Worm (Caenorhabditis elegans) whole organism, early embryonic: ENCODE data around the gene mxl-1.

Experiments used
- F13C5.2 ChIP-seq: sonication (generic microtip); optimal IDR thresholded peaks from 2 replicates; lab custom pipeline; 2017; ENCODE audit warnings: mild to moderate bottlenecking, missing genetic modification characterization, inconsistent platforms, missing compliant biosample characterization
- aly-1 ChIP-seq: sonication (generic microtip); optimal IDR thresholded peaks from 2 replicates; lab custom pipeline; 2016; ENCODE audit warnings: missing genetic modification characterization, missing compliant biosample characterization
- ceh-36 ChIP-seq: sonication (generic microtip); optimal IDR thresholded peaks from 2 replicates; lab custom pipeline; 2016; ENCODE audit warnings: missing genetic modification characterization, inconsistent platforms, missing compliant biosample characterization
- flt-1 ChIP-seq: fragments of 200-800 bp; sonication (Bioruptor generic); IDR thresholded peaks from 2 replicates; pipeline ENCODE4 v1.3.6; 2022; ENCODE audit warnings: missing genetic modification characterization, missing compliant biosample characterization
- hmbx-1 ChIP-seq: sonication (generic microtip); optimal IDR thresholded peaks from 2 replicates; lab custom pipeline; 2016; ENCODE audit warnings: mild to moderate bottlenecking, missing genetic modification characterization, missing compliant biosample characterization
- tbx-37 ChIP-seq: fragments of 200-800 bp; sonication (Bioruptor generic); conservative IDR thresholded peaks from 2 replicates; pipeline ENCODE4 v1.3.6; 2022; ENCODE audit warnings: missing genetic modification reagents, missing genetic modification characterization, missing compliant biosample characterization

DNA sequence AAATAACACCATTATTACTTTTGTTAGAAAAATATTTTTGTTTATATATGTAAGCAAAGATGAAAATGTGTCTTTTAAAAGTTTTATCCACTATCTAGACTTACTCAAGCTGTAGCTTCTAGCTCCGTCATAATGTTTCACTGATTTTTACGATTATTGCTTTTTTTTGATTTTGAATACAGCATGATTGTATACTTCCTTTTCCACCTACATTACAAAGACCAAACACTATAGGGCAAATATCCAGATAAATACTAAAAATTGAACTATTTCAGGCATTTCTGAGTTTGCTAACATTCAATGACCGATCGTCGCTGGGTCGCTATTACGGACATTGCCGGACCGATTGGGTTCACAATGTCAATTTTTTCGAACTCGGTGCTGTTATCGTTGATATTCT lies 22.0 kb downstream of the mxl-1 start, which contains the start of gene str-116:
- TF ChIP-seq ceh-36 (tag; lab: Kevin White, UChicago), result no peak
- no peak for TF ChIP-seq hmbx-1 (tag; lab: Kevin White, UChicago)
- no peak for TF ChIP-seq aly-1 (tag; lab: Kevin White, UChicago)
- TF ChIP-seq flt-1, result no peak
- no peak for TF ChIP-seq tbx-37 (GFP tag; lab: Robert Waterston, UW)
- no peak for TF ChIP-seq F13C5.2
